Fruit fly (Drosophila melanogaster): ENCODE data around the gene CG43342.

CG43342 gene

dm6 chr3R:22400246-22400645, 19.1 kb downstream of the CG43342 start (continued):
- TF ChIP-seq CG8290 (GFP tag; optimal IDR thresholded peaks at IDR 0.05) (no peak), CG8290 (tag; optimal IDR thresholded peaks at IDR 0.05) (no peak), CG8924 (tag; optimal IDR thresholded peaks at IDR 0.05) (peak; percentile 19), gcm2 (GFP tag; optimal IDR thresholded peaks at IDR 0.05) (no peak), CG10366 (GFP tag; IDR thresholded peaks at IDR 0.05) (no peak), CG2120 (GFP tag; optimal IDR thresholded peaks at IDR 0.05) (peak; percentile 61), corto (GFP tag; optimal IDR thresholded peaks at IDR 0.05) (no peak), gce (GFP tag; IDR thresholded peaks at IDR 0.05) (0 out of 3 replicates have a peak, but pooled peaks have one; percentile 29), crc (GFP tag; optimal IDR thresholded peaks at IDR 0.05) (no peak), Dip3 (GFP tag; optimal IDR thresholded peaks at IDR 0.05) (no peak), PHDP (tag; optimal IDR thresholded peaks at IDR 0.05) (no peak), Jarid2 (GFP tag; optimal IDR thresholded peaks at IDR 0.05) (no peak), otp (GFP tag; IDR thresholded peaks at IDR 0.05) (no peak), Optix (GFP tag; IDR thresholded peaks at IDR 0.05) (no peak), Bgb (GFP tag; IDR thresholded peaks at IDR 0.05; ENCODE audit: partially characterized antibody) (no peak), aop (GFP tag; IDR thresholded peaks at IDR 0.05) (no peak), ewg (GFP tag; optimal IDR thresholded peaks at IDR 0.05) (no peak), CG17328 (GFP tag; IDR thresholded peaks at IDR 0.05) (peak; percentile 42; the same call in 1 of the 2 replicates), Drgx (GFP tag; IDR thresholded peaks at IDR 0.05) (peak; percentile 68), CG10431 (GFP tag; optimal IDR thresholded peaks at IDR 0.05) (no peak), CG15269 (tag; optimal IDR thresholded peaks at IDR 0.05) (no peak), scrt (GFP tag; optimal IDR thresholded peaks at IDR 0.05) (no peak), D (optimal IDR thresholded peaks at IDR 0.05) (no peak), D (GFP tag; optimal IDR thresholded peaks at IDR 0.05) (peak; percentile 17), CG17361 (GFP tag; IDR thresholded peaks at IDR 0.05) (no peak), CG1603 (tag; optimal IDR thresholded peaks at IDR 0.05) (no peak), B-H1 (GFP tag; IDR thresholded peaks at IDR 0.05) (no peak), hbn (GFP tag; IDR thresholded peaks at IDR 0.05; ENCODE audit: partially characterized antibody) (no peak), Atf3 (GFP tag; optimal IDR thresholded peaks at IDR 0.05) (no peak), CG9932 (GFP tag; IDR thresholded peaks at IDR 0.05) (peak; percentile 68), CG15696 (tag; optimal IDR thresholded peaks at IDR 0.05) (no peak), tup (GFP tag; optimal IDR thresholded peaks at IDR 0.05) (no peak), tgo (GFP tag; IDR thresholded peaks at IDR 0.05) (peak; percentile 21; the same call in 1 of the 3 replicates), wdn (GFP tag; IDR thresholded peaks at IDR 0.05) (no peak), CG14441 (GFP tag; IDR thresholded peaks at IDR 0.05) (no peak), slp2 (GFP tag; optimal IDR thresholded peaks at IDR 0.05) (no peak), Spps (tag; optimal IDR thresholded peaks at IDR 0.05) (no peak), sisA (GFP tag; IDR thresholded peaks at IDR 0.05) (no peak), CG3838 (GFP tag; optimal IDR thresholded peaks at IDR 0.05) (no peak), gfzf (GFP tag; optimal IDR thresholded peaks at IDR 0.05) (no peak), CG8388 (GFP tag; optimal IDR thresholded peaks at IDR 0.05) (no peak), CG11723 (GFP tag; optimal IDR thresholded peaks at IDR 0.05) (no peak), CG13287 (GFP tag; IDR thresholded peaks at IDR 0.05; ENCODE audit: partially characterized antibody) (no peak), croc (GFP tag; conservative IDR thresholded peaks at IDR 0.05) (no peak; the same call in 2 of the 3 replicates), stc (GFP tag; IDR thresholded peaks at IDR 0.05) (no peak), CG33213 (GFP tag; optimal IDR thresholded peaks at IDR 0.05) (no peak), chn (GFP tag; optimal IDR thresholded peaks at IDR 0.05) (no peak), CG16863 (GFP tag; optimal IDR thresholded peaks at IDR 0.05) (no peak), Rx (GFP tag; IDR thresholded peaks at IDR 0.05) (no peak), CG1792 (GFP tag; optimal IDR thresholded peaks at IDR 0.05) (no peak), CG2875 (GFP tag; optimal IDR thresholded peaks at IDR 0.05) (no peak), Doc2 (GFP tag; IDR thresholded peaks at IDR 0.05) (no peak), emc (GFP tag; optimal IDR thresholded peaks at IDR 0.05) (no peak)
